Worm (Caenorhabditis elegans): ENCODE data around the gene F57A8.7.

The F57A8.7 gene

ce11 chrV:10065679-10066078 lies 9.9 kb upstream of the F57A8.7 start:
- TF ChIP-seq atf-7 (tag; optimal IDR thresholded peaks at IDR 0.05) = no peak
- no peak for TF ChIP-seq nhr-179 (tag; optimal IDR thresholded peaks at IDR 0.05)
- TF ChIP-seq attf-6 (GFP tag; IDR thresholded peaks at IDR 0.05) = no peak

- TF ChIP-seq ccch-3 (GFP tag; optimal IDR thresholded peaks at IDR 0.05) (no peak), mel-28 (tag; optimal IDR thresholded peaks at IDR 0.05; ENCODE audit: borderline replicate concordance) (no peak), nhr-179 (tag; optimal IDR thresholded peaks at IDR 0.05) (no peak), tbp1 (GFP tag; optimal IDR thresholded peaks at IDR 0.05) (no peak), lsy-27 (tag; optimal IDR thresholded peaks at IDR 0.05; ENCODE audit: borderline replicate concordance, insufficient read depth) (no peak), rpc-1 (optimal IDR thresholded peaks at IDR 0.05) (no peak), rpc-1 (tag; optimal IDR thresholded peaks at IDR 0.05) (no peak), ztf-28 (GFP tag; IDR thresholded peaks at IDR 0.05) (no peak), snpc-1.1 (tag; optimal IDR thresholded peaks at IDR 0.05; ENCODE audit: insufficient read depth) (no peak), F57A8.1 (GFP tag; optimal IDR thresholded peaks at IDR 0.05) (no peak), nhr-120 (GFP tag; IDR thresholded peaks at IDR 0.05) (no peak)
Observed at ce11 chrV:10066769-10067168, 8.8 kb upstream of the F57A8.7 start, which contains the start of gene npr-39. npr-39 (plus strand) TSS chrV:10067069.

ce11 chrV:10070541-10070940 lies 5.0 kb upstream of the F57A8.7 start, which contains the start of gene nhr-192:
nhr-192 (minus strand) TSS chrV:10070641.
- no peak for TF ChIP-seq hrde-1 (tag; optimal IDR thresholded peaks at IDR 0.05; ENCODE audit: borderline replicate concordance)
- no peak for TF ChIP-seq ztf-6 (GFP tag; IDR thresholded peaks at IDR 0.05)
- TF ChIP-seq die-1 (tag; optimal IDR thresholded peaks at IDR 0.05) = no peak
- TF ChIP-seq chd-7 (tag; optimal IDR thresholded peaks at IDR 0.05) = no peak
- no peak for TF ChIP-seq Y79H2A.3 (GFP tag; conservative IDR thresholded peaks at IDR 0.05)
- TF ChIP-seq snpc-1.1 (tag; optimal IDR thresholded peaks at IDR 0.05; ENCODE audit: insufficient read depth) = no peak
- no peak for TF ChIP-seq aptf-2 (GFP tag; conservative IDR thresholded peaks at IDR 0.05)
- TF ChIP-seq ekl-4 (GFP tag; IDR thresholded peaks at IDR 0.05) = no peak
- TF ChIP-seq attf-6 (GFP tag; IDR thresholded peaks at IDR 0.05) = no peak
- TF ChIP-seq lsy-27 (tag; optimal IDR thresholded peaks at IDR 0.05; ENCODE audit: borderline replicate concordance, insufficient read depth) = no peak
- TF ChIP-seq rec-8 (tag; optimal IDR thresholded peaks at IDR 0.05) = no peak
- TF ChIP-seq T07F8.4 (tag; optimal IDR thresholded peaks at IDR 0.05) = no peak

- no peak for TF ChIP-seq nhr-179 (tag; optimal IDR thresholded peaks at IDR 0.05)
- no peak for TF ChIP-seq xnd-1 (tag; optimal IDR thresholded peaks at IDR 0.05)
- no peak for TF ChIP-seq F37B4.10 (GFP tag; IDR thresholded peaks at IDR 0.05)
- TF ChIP-seq F33H1.4 (GFP tag; IDR thresholded peaks at IDR 0.05) = no peak
- TF ChIP-seq hmg-20 (GFP tag; IDR thresholded peaks at IDR 0.05) = no peak
- TF ChIP-seq B0261.1 (tag; optimal IDR thresholded peaks at IDR 0.05) = no peak
- TF ChIP-seq ztf-22 (GFP tag; optimal IDR thresholded peaks at IDR 0.05) = no peak
Observed at ce11 chrV:10072721-10073120, 2.8 kb upstream of the F57A8.7 start.

ce11 chrV:10073793-10074192 lies 1.7 kb upstream of the F57A8.7 start, which contains the start of gene F57A8.6:
F57A8.6 (minus strand) TSS chrV:10073893.
- TF ChIP-seq ceh-40 (GFP tag; IDR thresholded peaks at IDR 0.05) = no peak
- TF ChIP-seq lin-40 (tag; optimal IDR thresholded peaks at IDR 0.05) = no peak
- no peak for TF ChIP-seq tbx-9 (tag; optimal IDR thresholded peaks at IDR 0.05; ENCODE audit: borderline replicate concordance)
- no peak for TF ChIP-seq lir-1 (GFP tag; conservative IDR thresholded peaks at IDR 0.05)
- TF ChIP-seq mxl-1 (tag; optimal IDR thresholded peaks at IDR 0.05) = no peak
- TF ChIP-seq him-1 (tag; optimal IDR thresholded peaks at IDR 0.05) = no peak
- no peak for TF ChIP-seq F55B11.4 (tag; optimal IDR thresholded peaks at IDR 0.05; ENCODE audit: borderline replicate concordance, insufficient read depth)
- no peak for TF ChIP-seq D2030.7 (GFP tag; IDR thresholded peaks at IDR 0.05)
- no peak for TF ChIP-seq aptf-3 (GFP tag; IDR thresholded peaks at IDR 0.05)
- TF ChIP-seq ekl-4 (GFP tag; IDR thresholded peaks at IDR 0.05) = no peak
